Worm (Caenorhabditis elegans): ENCODE results near the gene Y40C7B.4.

- no peak for TF ChIP-seq unc-130 (tag; optimal IDR thresholded peaks at IDR 0.05)
- no peak for TF ChIP-seq unc-62 (GFP tag; optimal IDR thresholded peaks at IDR 0.05)
- TF ChIP-seq snpc-4 (tag; optimal IDR thresholded peaks at IDR 0.05) = no peak
- no peak for TF ChIP-seq nhr-76 (tag; optimal IDR thresholded peaks at IDR 0.05)
- no peak for TF ChIP-seq alr-1 (tag; optimal IDR thresholded peaks at IDR 0.05; ENCODE audit: borderline replicate concordance)
- no peak for TF ChIP-seq dpl-1 (GFP tag; optimal IDR thresholded peaks at IDR 0.05)
- no peak for TF ChIP-seq vab-15 (tag; optimal IDR thresholded peaks at IDR 0.05)
These were observed 25.2 kb downstream of the Y40C7B.4 start, which contains the start of gene T25G12.3 for ce11 chrX:17231348-17231747.

Data from whole organism, L1 larva.